Worm (Caenorhabditis elegans) whole organism, L4 larva: ENCODE measurements around the gene srbc-16.

Experiments
- Y48G9A.11 ChIP-seq: fragments of 200-800 bp; sonication (Bioruptor generic); IDR thresholded peaks from 2 replicates; pipeline ENCODE4 v1.3.6; 2022; ENCODE audit warnings: missing genetic modification reagents, missing genetic modification characterization, missing compliant biosample characterization
- ZK337.2 ChIP-seq: fragments of 200-800 bp; sonication (Bioruptor generic); IDR thresholded peaks from 2 replicates; pipeline ENCODE4 v1.3.6; 2022; ENCODE audit warnings: missing genetic modification reagents, missing genetic modification characterization, missing compliant biosample characterization
- aly-2 ChIP-seq: sonication (generic microtip); optimal IDR thresholded peaks from 2 replicates; lab custom pipeline; 2018; ENCODE audit warnings: missing biosample characterization, missing genetic modification characterization
- dpl-1 ChIP-seq: fragments of 150-350 bp; optimal IDR thresholded peaks from 2 replicates; lab custom pipeline; 2014; ENCODE audit warnings: missing biosample characterization, missing genetic modification reagents, missing genetic modification characterization
- egl-27 ChIP-seq: sonication (generic microtip); optimal IDR thresholded peaks from 3 replicates; lab custom pipeline; 2017; ENCODE audit warnings: missing biosample characterization, missing genetic modification reagents, missing genetic modification characterization
- mep-1 ChIP-seq: fragments of 150-350 bp; sonication (generic microtip); optimal IDR thresholded peaks from 3 replicates; lab custom pipeline; 2014; ENCODE audit warnings: missing biosample characterization, missing genetic modification characterization
- nhr-11 ChIP-seq: fragments of 150-350 bp; optimal IDR thresholded peaks from 2 replicates; lab custom pipeline; 2014; ENCODE audit warnings: missing biosample characterization, missing genetic modification characterization
- nhr-111 ChIP-seq: fragments of 200-800 bp; sonication (Bioruptor generic); optimal IDR thresholded peaks from 2 replicates; lab custom pipeline; 2018; ENCODE audit warnings: mild to moderate bottlenecking, missing genetic modification characterization, missing compliant biosample characterization
- nhr-237 ChIP-seq: sonication (generic microtip); optimal IDR thresholded peaks from 2 replicates; lab custom pipeline; 2017; ENCODE audit warnings: missing biosample characterization, missing genetic modification characterization
- nhr-76 ChIP-seq: fragments of 150-350 bp; optimal IDR thresholded peaks from 2 replicates; lab custom pipeline; 2014; ENCODE audit warnings: missing biosample characterization, missing genetic modification characterization
- pqm-1 ChIP-seq: sonication (generic microtip); optimal IDR thresholded peaks from 2 replicates; lab custom pipeline; 2017; ENCODE audit warnings: missing biosample characterization, missing genetic modification characterization
- ztf-11 ChIP-seq: fragments of 150-350 bp; optimal IDR thresholded peaks from 2 replicates; lab custom pipeline; 2014; ENCODE audit warnings: missing biosample characterization, missing genetic modification characterization
- ztf-7 ChIP-seq: fragments of 150-350 bp; optimal IDR thresholded peaks from 2 replicates; lab custom pipeline; 2014; ENCODE audit warnings: missing biosample characterization, missing genetic modification characterization

ce11 chrV:2204080-2204479 lies 22.2 kb downstream of the srbc-16 start, which contains the start of gene cyp-33C12:
- TF ChIP-seq pqm-1 (tag; lab: Kevin White, UChicago) (no peak), nhr-11 (tag; lab: Kevin White, UChicago) (no peak), mep-1 (tag; lab: Kevin White, UChicago) (no peak), nhr-237 (tag; lab: Kevin White, UChicago) (no peak), ztf-11 (tag; lab: Kevin White, UChicago) (no peak), nhr-76 (tag; lab: Kevin White, UChicago) (no peak), Y48G9A.11 (no peak), ztf-7 (tag; lab: Kevin White, UChicago) (no peak), aly-2 (tag; lab: Kevin White, UChicago) (no peak), ZK337.2 (GFP tag; lab: Robert Waterston, UW) (no peak), nhr-111 (GFP tag; lab: Kevin White, UChicago) (no peak), egl-27 (tag; lab: Kevin White, UChicago) (no peak), dpl-1 (GFP tag; lab: Kevin White, UChicago) (no peak)
